Worm (Caenorhabditis elegans) whole organism, L2 larva: Measurements from ENCODE around the gene gadr-2.

Experiments used
- ceh-82 ChIP-seq: fragments of 150-350 bp; optimal IDR thresholded peaks from 2 replicates; lab custom pipeline; 2014; ENCODE audit warnings: missing biosample characterization, missing genetic modification characterization
- dmd-4 ChIP-seq: sonication (generic microtip); optimal IDR thresholded peaks from 2 replicates; lab custom pipeline; 2017; ENCODE audit warnings: missing biosample characterization, missing genetic modification characterization
- egl-27 ChIP-seq: sonication (generic microtip); optimal IDR thresholded peaks from 3 replicates; lab custom pipeline; 2017; ENCODE audit warnings: missing biosample characterization, missing genetic modification reagents, missing genetic modification characterization
- fos-1 ChIP-seq: fragments of 150-350 bp; optimal IDR thresholded peaks from 2 replicates; lab custom pipeline; 2014; ENCODE audit warnings: missing biosample characterization, missing genetic modification characterization
- lin-11 ChIP-seq: fragments of 150-350 bp; sonication (generic microtip); optimal IDR thresholded peaks from 2 replicates; lab custom pipeline; 2014; ENCODE audit warnings: missing biosample characterization, missing genetic modification characterization, inconsistent platforms, mixed read lengths
- mab-5 ChIP-seq: fragments of 150-350 bp; optimal IDR thresholded peaks from 2 replicates; lab custom pipeline; 2014; ENCODE audit warnings: missing biosample characterization, missing genetic modification characterization
- nhr-23 ChIP-seq: fragments of 150-350 bp; optimal IDR thresholded peaks from 2 replicates; lab custom pipeline; 2014; ENCODE audit warnings: missing biosample characterization, missing genetic modification reagents, missing genetic modification characterization
- nhr-77 ChIP-seq: fragments of 150-350 bp; optimal IDR thresholded peaks from 2 replicates; lab custom pipeline; 2014; ENCODE audit warnings: missing biosample characterization, missing genetic modification characterization
- snpc-4 ChIP-seq: fragments of 150-350 bp; optimal IDR thresholded peaks from 2 replicates; lab custom pipeline; 2014; ENCODE audit warnings: missing biosample characterization, missing genetic modification characterization
- unc-62 ChIP-seq: fragments of 150-350 bp; optimal IDR thresholded peaks from 2 replicates; lab custom pipeline; 2014; ENCODE audit warnings: missing biosample characterization, missing genetic modification reagents, missing genetic modification characterization
- zag-1 ChIP-seq: fragments of 150-350 bp; optimal IDR thresholded peaks from 2 replicates; lab custom pipeline; 2014; ENCODE audit warnings: missing biosample characterization, missing genetic modification characterization
- ztf-1 ChIP-seq: fragments of 200-800 bp; sonication (Bioruptor generic); conservative IDR thresholded peaks from 2 replicates; pipeline ENCODE4 v1.3.6; 2022; ENCODE audit warnings: missing genetic modification characterization, missing compliant biosample characterization
- ztf-11 ChIP-seq: sonication (generic microtip); optimal IDR thresholded peaks from 2 replicates; lab custom pipeline; 2017; ENCODE audit warnings: missing biosample characterization, missing genetic modification characterization

- TF ChIP-seq lin-11 (tag; lab: Kevin White, UChicago) (no peak), ztf-1 (no peak), zag-1 (no peak), dmd-4 (tag; lab: Kevin White, UChicago) (no peak), unc-62 (GFP tag; lab: Kevin White, UChicago) (no peak), nhr-77 (tag; lab: Kevin White, UChicago) (no peak), nhr-23 (no peak), ztf-11 (tag; lab: Kevin White, UChicago) (no peak), mab-5 (tag; lab: Kevin White, UChicago) (no peak), ceh-82 (tag; lab: Kevin White, UChicago) (no peak), snpc-4 (tag; lab: Kevin White, UChicago) (no peak), fos-1 (tag; lab: Kevin White, UChicago) (no peak), egl-27 (tag; lab: Kevin White, UChicago) (no peak)
Measured at ce11 chrIV:9488315-9488714, 3.4 kb upstream of the gadr-2 start, which contains the start of gene sru-1.
